Worm (Caenorhabditis elegans): ENCODE data around the gene EEED8.3.
A peak's percentile ranks its signal among the peaks of the same experiment; 100 is the strongest.

EEED8.3 gene

DNA sequence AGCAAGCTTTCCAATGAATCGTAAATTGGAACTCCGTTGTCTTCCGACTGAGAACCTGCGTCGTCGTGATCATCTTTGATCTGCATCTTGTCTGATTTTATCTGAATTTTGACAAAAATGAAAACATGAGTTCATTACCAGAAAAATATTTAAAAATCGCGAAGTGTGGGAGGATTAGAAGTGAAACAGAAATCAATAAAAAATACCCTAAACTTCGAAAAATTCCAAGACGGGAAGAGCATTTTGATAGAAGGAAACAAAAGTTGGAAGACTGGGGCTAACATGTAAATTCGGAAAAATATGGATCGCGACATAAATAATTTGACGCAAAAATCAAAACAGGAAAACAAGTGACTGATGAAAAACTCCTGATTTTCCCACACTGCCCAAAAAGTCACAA is 11.6 kb downstream of the EEED8.3 start, which contains the start of gene F07F6.8:
F07F6.8 (minus strand) TSS at position 101 of the 400 bp plus-strand sequence.
- TF ChIP-seq W03F9.2 (tag; optimal IDR thresholded peaks at IDR 0.05): no peak

DNA sequence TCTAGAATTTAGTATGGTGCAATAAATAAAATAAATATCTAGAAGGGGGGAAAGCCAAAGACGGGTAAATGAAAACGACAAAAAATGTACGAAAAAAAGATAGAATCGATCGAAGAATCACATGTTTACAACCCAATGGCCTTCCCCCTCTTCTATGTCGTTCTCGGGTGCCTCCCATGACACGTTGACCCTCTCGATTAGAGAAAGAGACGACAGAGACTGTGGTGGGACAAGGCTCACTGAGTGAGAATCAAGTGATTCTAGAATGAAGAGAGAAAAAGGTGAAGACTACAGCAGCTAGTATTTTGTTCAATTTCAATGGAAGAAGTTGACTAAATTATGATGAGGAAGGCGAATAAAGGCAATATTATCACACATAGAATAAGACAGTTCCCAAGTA is 12.0 kb downstream of the EEED8.3 start:
- TF ChIP-seq W03F9.2 (tag; optimal IDR thresholded peaks at IDR 0.05) (no peak), dao-5 (tag; optimal IDR thresholded peaks at IDR 0.05) (no peak), him-1 (tag; optimal IDR thresholded peaks at IDR 0.05) (no peak)

DNA sequence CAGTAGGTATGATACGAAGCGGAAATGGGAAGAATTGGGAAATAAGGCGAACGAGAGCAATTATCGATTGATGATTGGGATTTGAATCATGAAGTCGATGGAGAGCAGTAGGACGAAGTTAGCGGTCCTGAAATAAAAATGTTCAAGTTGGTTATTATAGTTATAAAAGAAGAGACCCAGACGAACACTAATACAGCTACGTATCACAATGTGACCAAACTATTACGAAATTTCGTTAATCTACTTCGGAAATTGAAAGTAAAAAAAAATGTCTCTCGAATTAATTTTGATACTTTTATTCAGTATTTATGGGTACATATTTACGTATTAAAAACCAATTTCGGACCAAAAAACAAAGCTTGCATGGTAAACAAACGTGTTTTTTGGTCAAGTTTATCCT is 12.4 kb downstream of the EEED8.3 start:
- no peak for TF ChIP-seq him-1 (tag; optimal IDR thresholded peaks at IDR 0.05)
- TF ChIP-seq W03F9.2 (tag; optimal IDR thresholded peaks at IDR 0.05): no peak
- TF ChIP-seq dao-5 (tag; optimal IDR thresholded peaks at IDR 0.05): no peak

DNA sequence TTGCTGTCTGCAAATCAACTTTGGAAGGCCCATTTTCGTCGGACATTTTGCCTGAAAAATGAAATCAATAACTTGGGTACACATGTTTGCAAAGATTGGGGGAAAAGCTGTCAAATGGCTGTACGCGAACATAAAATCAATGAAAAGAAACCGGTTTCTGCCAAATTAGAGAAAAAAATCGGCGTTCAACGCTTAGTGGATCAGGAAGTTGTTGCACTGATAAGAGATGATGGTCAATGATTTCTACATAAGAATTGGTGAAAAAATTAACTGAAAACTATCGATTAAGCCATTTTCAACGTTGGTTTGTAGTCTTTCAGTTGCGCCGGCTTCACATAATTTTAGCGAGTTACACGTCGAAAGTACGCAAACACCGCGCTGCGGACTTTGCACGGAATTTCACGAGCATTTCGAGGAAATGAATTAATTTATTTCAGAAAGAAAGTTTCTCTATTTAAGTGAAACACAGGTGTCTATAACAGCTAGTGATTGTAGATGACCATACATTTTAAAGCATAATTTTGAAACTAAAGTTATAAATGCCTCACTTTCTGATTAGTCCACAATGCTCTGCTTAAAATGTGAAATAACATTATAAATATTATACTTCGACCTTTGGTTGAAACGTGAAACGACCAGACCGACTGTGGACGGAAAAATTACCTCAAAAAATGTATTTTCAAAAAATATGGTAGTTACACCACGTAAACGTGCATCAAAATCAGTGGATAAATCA is 15.6 kb downstream of the EEED8.3 start, which contains the start of the genes F07F6.4 and F07F6.2:
F07F6.4 (minus strand) TSS at position 51 of the 736 bp plus-strand sequence.
F07F6.2 (plus strand) TSS at position 686 of the 736 bp plus-strand sequence.
- peak; percentile 6 for TF ChIP-seq W03F9.2 (tag; optimal IDR thresholded peaks at IDR 0.05)
- TF ChIP-seq dao-5 (tag; optimal IDR thresholded peaks at IDR 0.05): no peak

DNA sequence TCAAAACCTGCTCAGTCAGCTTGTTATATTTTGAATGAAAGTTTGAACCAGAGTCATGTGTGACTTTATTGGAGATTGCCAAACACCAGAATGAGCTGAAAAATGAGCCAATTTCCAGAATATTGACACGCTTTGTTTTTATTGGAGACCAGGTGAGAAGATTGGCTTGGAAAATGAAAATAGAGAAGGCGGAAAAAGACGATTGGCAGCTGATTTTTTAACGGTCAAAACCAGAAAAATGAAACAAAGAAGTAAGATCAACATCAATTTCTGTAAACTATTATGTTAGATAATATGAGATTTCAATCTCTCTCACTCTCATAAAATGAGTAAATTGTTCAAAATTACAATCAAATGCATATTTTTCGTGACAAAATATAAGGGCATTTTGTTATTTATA is 19.0 kb downstream of the EEED8.3 start, which contains the start of gene srx-114:
srx-114 (minus strand) TSS at position 101 of the 400 bp plus-strand sequence.
- TF ChIP-seq dao-5 (tag; optimal IDR thresholded peaks at IDR 0.05) (no peak), him-1 (tag; optimal IDR thresholded peaks at IDR 0.05) (no peak), W03F9.2 (tag; optimal IDR thresholded peaks at IDR 0.05) (no peak)

DNA sequence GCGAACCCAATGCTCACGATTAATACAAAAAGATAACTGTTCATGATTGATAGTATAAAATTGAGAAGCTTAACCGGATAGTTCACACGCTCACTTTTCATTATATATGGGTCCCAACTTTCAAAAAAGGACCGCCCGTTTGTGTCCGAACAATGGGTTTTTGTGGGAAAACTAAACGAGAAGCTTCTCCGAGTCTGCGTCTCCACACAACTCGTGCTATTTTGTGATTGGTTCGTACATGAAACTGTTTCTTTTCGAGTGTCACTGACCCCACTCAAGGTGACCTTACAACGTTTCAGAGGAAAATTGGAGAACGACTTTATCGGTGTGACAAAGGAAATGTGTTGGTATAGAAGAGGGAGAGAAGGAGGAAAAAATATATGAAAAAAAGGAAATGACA is 22.8 kb downstream of the EEED8.3 start, which contains the start of gene dct-5:
dct-5 (minus strand) TSS at position 101 of the 400 bp plus-strand sequence.
- TF ChIP-seq W03F9.2 (tag; optimal IDR thresholded peaks at IDR 0.05) (no peak), dao-5 (tag; optimal IDR thresholded peaks at IDR 0.05) (no peak), him-1 (tag; optimal IDR thresholded peaks at IDR 0.05) (no peak)

DNA sequence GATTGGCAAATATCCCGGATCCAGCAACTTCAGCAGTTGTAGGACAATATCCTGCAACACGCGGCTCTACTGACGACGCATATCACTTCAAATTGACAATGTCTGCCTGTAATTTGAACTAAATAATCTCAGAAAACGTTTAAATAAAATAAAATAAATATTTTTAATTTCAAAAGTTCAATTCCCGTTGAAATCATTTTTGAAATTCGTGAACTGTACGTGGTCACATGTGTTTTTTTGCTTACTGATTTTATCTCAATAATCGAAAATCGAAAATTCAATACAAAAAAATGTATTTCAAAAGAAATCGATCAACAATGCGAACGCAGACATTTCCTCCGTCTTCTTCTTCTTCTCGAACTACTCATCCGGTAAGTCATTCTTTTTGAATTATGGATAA is 23.5 kb downstream of the EEED8.3 start, which contains the start of gene F07F6.1:
F07F6.1 (plus strand) TSS at position 301 of the 400 bp plus-strand sequence.
- TF ChIP-seq dao-5 (tag; optimal IDR thresholded peaks at IDR 0.05): no peak

DNA sequence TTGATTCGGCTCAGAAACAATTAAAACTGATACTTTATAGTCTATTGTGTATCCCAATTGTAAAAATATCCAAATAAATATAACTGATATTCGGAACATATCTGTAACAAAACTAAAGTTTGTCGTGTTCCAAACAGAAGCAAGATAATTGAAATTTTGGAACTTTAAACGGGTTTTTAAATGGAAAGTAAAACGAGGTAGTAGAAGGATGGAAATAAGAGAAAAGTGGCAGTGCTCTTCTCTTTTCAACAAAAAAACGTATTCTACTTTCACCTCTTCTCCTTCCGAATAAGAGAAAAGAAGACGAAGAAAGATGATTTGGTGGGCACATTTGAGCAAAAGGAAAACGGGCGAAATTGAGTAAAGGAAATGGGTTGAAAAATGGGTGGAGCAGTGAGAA is 32.4 kb downstream of the EEED8.3 start, which contains the start of gene nmr-1:
nmr-1 (minus strand) TSS at position 101 of the 400 bp plus-strand sequence.
- TF ChIP-seq dao-5 (tag; optimal IDR thresholded peaks at IDR 0.05) (no peak), W03F9.2 (tag; optimal IDR thresholded peaks at IDR 0.05) (no peak), him-1 (tag; optimal IDR thresholded peaks at IDR 0.05) (no peak)

DNA sequence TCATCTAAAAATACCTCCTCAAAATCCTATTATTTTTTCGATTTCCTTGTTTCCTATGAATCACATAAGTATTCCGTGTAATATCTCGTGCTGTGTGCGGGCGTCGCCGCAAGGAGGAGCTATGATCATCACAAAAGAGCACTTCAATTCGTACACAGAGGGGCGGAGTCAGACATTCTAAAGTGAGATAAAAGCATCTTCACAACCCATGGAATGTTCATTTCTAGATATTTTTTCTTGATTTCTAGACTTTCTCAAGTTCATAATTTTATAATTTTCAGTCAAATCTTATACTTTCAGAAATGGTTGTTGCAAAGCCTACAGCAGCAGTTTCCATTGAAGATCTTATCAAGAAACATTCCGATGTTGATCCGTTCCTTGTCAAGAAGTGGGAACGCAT is 33.3 kb downstream of the EEED8.3 start, which contains the start of gene cex-1:
cex-1 (plus strand) TSS at position 301 of the 400 bp plus-strand sequence.
- TF ChIP-seq W03F9.2 (tag; optimal IDR thresholded peaks at IDR 0.05) (no peak), him-1 (tag; optimal IDR thresholded peaks at IDR 0.05) (no peak), dao-5 (tag; optimal IDR thresholded peaks at IDR 0.05) (no peak)

DNA sequence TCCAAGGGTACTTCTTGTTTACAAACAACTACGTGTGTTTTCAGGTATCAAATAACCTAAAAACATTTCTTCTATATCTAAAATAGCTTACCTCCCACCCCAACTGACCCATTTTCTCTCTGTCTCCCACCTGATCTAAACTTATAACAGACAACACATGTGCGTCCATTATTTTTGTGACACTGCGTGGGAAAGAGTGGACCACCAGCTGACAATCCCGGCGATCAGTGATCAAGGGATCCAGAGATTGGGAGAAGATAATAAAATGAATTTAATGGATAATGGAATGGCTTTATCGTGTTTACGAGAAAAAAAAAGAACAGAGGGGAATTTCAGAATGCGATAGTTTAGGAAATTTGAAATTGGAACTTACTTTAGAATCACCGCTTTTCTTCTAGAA is 35.1 kb downstream of the EEED8.3 start:
- TF ChIP-seq dao-5 (tag; optimal IDR thresholded peaks at IDR 0.05): no peak
- no peak for TF ChIP-seq W03F9.2 (tag; optimal IDR thresholded peaks at IDR 0.05)
- TF ChIP-seq him-1 (tag; optimal IDR thresholded peaks at IDR 0.05): no peak

DNA sequence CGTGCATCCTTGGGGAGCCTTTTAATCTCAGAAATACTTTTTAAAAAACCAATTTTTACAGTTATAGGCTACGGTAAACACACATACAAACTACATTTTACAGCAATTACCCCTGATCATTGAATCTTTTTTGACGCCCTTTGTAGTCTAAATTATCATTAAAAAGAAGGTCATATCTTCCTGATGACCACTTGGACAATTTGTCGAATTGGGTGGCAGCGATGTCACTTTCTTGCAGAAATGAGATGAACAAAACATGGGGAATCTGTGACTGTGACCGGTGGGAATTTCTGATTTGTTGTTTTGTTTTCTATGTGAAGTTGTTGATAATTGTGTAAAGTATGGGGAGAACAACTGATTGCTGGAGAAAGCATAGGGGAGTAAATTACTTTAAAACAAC is 35.5 kb downstream of the EEED8.3 start:
- no peak for TF ChIP-seq him-1 (tag; optimal IDR thresholded peaks at IDR 0.05)
- no peak for TF ChIP-seq dao-5 (tag; optimal IDR thresholded peaks at IDR 0.05)
- TF ChIP-seq W03F9.2 (tag; optimal IDR thresholded peaks at IDR 0.05): no peak

DNA sequence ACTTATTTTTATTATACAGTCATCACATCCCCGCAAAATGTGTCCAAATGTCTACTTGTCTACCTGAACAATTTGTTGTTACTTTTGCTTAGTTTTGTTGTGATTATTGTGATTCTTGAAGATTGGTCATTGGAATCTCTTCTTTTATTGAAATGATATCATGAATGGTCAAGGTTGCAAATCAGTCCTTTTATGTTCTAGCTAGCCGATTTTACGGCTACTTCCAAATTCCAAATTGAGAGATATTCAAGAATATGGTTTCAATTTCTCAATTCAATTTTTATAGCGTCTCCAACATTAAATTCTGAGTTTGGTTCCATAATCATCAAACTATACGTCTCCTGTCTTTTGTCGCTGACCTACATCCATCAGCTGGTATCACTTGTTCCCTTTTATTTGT is 37.2 kb downstream of the EEED8.3 start:
- TF ChIP-seq him-1 (tag; optimal IDR thresholded peaks at IDR 0.05): no peak
- no peak for TF ChIP-seq W03F9.2 (tag; optimal IDR thresholded peaks at IDR 0.05)
- TF ChIP-seq dao-5 (tag; optimal IDR thresholded peaks at IDR 0.05): no peak

DNA sequence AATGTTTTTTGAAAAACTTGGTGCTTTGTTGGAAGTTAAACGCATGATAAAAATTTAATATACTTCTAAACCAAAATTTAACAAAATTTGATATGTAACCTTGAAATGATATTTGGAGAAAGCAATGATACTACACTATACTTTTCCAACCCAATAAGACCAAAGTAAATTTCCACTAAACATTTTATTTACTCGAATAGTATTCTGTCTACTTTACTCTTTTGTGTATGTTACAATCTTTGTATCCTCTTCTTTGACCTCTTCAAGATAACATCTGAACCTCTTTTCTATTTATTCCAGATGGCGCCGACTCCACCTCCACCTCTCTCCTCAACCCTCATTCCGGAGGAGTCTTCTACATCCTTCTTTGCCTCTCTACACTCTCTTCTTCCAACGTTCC is 39.5 kb downstream of the EEED8.3 start, which contains the start of gene dhs-5:
dhs-5 (plus strand) TSS at position 301 of the 400 bp plus-strand sequence.
- TF ChIP-seq him-1 (tag; optimal IDR thresholded peaks at IDR 0.05): no peak
- TF ChIP-seq W03F9.2 (tag; optimal IDR thresholded peaks at IDR 0.05): no peak
- TF ChIP-seq dao-5 (tag; optimal IDR thresholded peaks at IDR 0.05): no peak

DNA sequence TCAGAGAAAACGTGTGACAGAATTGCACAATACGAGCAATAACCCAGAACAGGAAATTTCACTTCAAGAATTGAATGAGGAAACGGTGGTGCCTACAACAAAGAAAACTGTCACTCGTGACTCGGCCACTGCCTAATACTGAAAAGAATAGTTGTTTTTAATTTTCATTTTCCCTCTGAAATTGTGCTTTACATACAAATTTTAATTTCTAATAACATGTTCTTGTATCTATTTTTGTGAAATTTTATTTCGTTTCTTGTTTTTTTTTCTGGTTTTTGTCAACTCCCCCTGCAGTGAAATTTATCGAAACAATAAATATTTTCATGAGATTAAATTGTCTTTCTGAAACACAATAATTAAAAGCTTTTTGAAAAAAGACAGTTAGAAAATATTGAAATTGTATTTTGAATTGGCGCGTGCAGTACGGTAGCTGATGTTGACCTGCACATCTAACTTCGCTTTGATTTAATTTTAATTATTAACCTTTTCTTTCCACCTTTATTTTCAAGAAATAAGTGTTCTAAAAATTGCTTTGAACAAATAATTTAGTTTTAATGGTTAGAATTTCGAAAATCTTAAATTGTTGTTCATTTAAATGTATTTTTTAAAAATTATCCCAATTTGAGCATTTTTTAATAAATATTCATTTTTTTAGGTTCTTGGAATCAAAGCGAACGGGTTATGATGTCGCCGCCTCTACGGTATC is 41.7 kb downstream of the EEED8.3 start, which contains the start of gene daz-1:
daz-1 (plus strand) TSS at position 656 of the 706 bp plus-strand sequence.
- no peak for TF ChIP-seq dao-5 (tag; optimal IDR thresholded peaks at IDR 0.05)
- no peak for TF ChIP-seq W03F9.2 (tag; optimal IDR thresholded peaks at IDR 0.05)
